Worm (Caenorhabditis elegans): ENCODE data around the gene srh-4.

srh-4 gene

DNA sequence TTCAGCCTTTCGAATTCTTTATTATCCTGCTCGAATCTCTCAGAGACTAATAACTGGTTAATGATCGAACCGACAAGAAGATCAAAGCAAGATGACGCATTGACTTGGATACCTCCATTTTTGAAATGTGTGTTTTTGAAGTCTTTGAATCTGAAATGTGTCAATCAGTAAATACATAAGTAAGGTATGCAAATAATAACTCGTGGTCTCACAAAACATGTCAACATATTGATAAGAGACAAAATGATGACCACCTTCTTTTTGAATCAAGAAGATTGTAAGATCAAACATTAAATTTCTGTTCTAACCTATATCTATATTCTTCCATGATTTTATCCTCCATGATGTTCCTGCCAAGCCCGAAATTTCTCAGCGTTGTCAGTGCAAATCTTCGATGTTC is 40.6 kb upstream of the srh-4 start:
- TF ChIP-seq F57A8.1 (GFP tag; optimal IDR thresholded peaks at IDR 0.05), result no peak
- peak; percentile 50 for TF ChIP-seq unc-62 (GFP tag; optimal IDR thresholded peaks at IDR 0.05)

- TF ChIP-seq F55B11.4 (tag; optimal IDR thresholded peaks at IDR 0.05; ENCODE audit: borderline replicate concordance, insufficient read depth) (no peak), athp-1 (tag; optimal IDR thresholded peaks at IDR 0.05) (no peak), nhr-80 (tag; optimal IDR thresholded peaks at IDR 0.05) (peak; percentile 42), atf-7 (tag; optimal IDR thresholded peaks at IDR 0.05) (no peak)
Observed at ce11 chrV:3970410-3970809, 39.9 kb upstream of the srh-4 start, which contains the start of gene cyp-34A9. TSS of gene cyp-34A9 (minus strand) at chrV:3970540.

ce11 chrV:3972846-3973245 is 37.4 kb upstream of the srh-4 start, which contains the start of gene cyp-34A10:
TSS of gene cyp-34A10 (minus strand) at chrV:3972991.
- TF ChIP-seq gei-17 (GFP tag; optimal IDR thresholded peaks at IDR 0.05), result no peak
- TF ChIP-seq C06A6.2 (GFP tag; conservative IDR thresholded peaks at IDR 0.05), result no peak
- TF ChIP-seq F57C9.4 (tag; optimal IDR thresholded peaks at IDR 0.05), result no peak
- no peak for TF ChIP-seq ekl-4 (GFP tag; IDR thresholded peaks at IDR 0.05)
- TF ChIP-seq ama-1 (optimal IDR thresholded peaks at IDR 0.05), result no peak
- no peak for TF ChIP-seq ama-1 (GFP tag; optimal IDR thresholded peaks at IDR 0.05)
- TF ChIP-seq Y56A3A.18 (GFP tag; IDR thresholded peaks at IDR 0.05), result no peak
- TF ChIP-seq fkh-3 (tag; optimal IDR thresholded peaks at IDR 0.05), result no peak

DNA sequence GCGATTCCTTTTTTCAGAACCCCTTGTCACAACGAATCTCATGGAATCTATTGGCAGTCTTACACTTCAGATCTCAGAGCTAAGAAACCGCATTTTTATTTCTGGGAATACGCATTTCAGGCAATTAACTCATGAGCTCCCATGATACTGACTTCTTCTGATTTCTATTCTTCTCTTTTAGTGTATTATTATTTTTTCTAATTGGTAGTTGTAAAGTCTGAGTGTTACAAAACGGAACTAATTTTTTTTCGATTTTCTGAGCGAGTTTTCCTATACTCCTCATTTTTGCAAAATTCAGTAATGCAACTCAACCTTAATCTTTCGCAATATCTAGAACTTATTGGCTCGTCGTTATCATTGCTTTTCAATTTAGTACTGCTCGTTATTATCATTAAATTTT is 35.9 kb upstream of the srh-4 start, which contains the start of gene str-82:
Gene str-82, plus strand, starts transcription at position 301 of the 400 bp plus-strand sequence.
- TF ChIP-seq rec-8 (tag; optimal IDR thresholded peaks at IDR 0.05) (no peak), hmg-1.2 (GFP tag; IDR thresholded peaks at IDR 0.05) (no peak), ztf-28 (GFP tag; IDR thresholded peaks at IDR 0.05) (no peak), lin-40 (tag; optimal IDR thresholded peaks at IDR 0.05) (no peak), B0019.2 (GFP tag; conservative IDR thresholded peaks at IDR 0.05) (no peak), aptf-3 (GFP tag; IDR thresholded peaks at IDR 0.05) (no peak)

- TF ChIP-seq nhr-120 (GFP tag; IDR thresholded peaks at IDR 0.05) (no peak), ztf-26 (tag; optimal IDR thresholded peaks at IDR 0.05) (no peak), dpff-1 (tag; optimal IDR thresholded peaks at IDR 0.05) (no peak), cebp-2 (GFP tag; IDR thresholded peaks at IDR 0.05) (no peak), attf-5 (GFP tag; optimal IDR thresholded peaks at IDR 0.05) (no peak), ztf-22 (GFP tag; optimal IDR thresholded peaks at IDR 0.05) (no peak)
Observed at ce11 chrV:3976964-3977363, 33.3 kb upstream of the srh-4 start, which contains the start of gene str-83. TSS of gene str-83 (plus strand) at chrV:3977264.

DNA sequence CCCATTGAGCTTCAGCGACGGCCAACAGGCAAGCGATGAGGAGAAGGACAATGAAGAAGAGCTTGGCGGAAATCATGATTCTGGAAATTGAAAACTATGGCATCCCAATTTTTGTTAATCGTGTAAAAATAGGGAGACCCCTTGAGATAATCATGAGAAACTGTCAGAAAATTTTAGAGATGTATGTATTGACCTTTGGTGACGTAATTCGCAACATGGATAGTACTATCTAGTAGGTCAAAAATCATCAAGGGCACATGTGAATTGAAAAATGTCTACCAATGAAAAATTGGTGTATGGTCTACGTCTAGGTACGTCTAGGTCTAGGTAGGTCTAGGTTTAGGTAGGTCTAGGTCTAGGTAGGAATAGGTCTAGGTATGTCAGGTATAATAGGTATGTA is 31.2 kb upstream of the srh-4 start, which contains the start of gene nlp-34:
Gene nlp-34, minus strand, starts transcription at position 82 of the 400 bp plus-strand sequence.
- TF ChIP-seq Y95B8A.8 (GFP tag; IDR thresholded peaks at IDR 0.05) (no peak), lin-35 (GFP tag; optimal IDR thresholded peaks at IDR 0.05) (no peak), F49E8.2 (tag; optimal IDR thresholded peaks at IDR 0.05; ENCODE audit: insufficient read depth) (no peak), ztf-26 (tag; optimal IDR thresholded peaks at IDR 0.05) (no peak), hsf-1 (GFP tag; IDR thresholded peaks at IDR 0.05) (no peak), nfyb-1 (GFP tag; IDR thresholded peaks at IDR 0.05) (no peak), nhr-80 (tag; optimal IDR thresholded peaks at IDR 0.05) (no peak), B0035.1 (tag; optimal IDR thresholded peaks at IDR 0.05) (no peak), hlh-12 (tag; optimal IDR thresholded peaks at IDR 0.05) (no peak), bed-1 (GFP tag; IDR thresholded peaks at IDR 0.05) (no peak), let-607 (tag; optimal IDR thresholded peaks at IDR 0.05) (no peak), lsl-1 (GFP tag; optimal IDR thresholded peaks at IDR 0.05) (no peak), D2030.7 (GFP tag; IDR thresholded peaks at IDR 0.05) (no peak), cebp-2 (GFP tag; IDR thresholded peaks at IDR 0.05) (no peak), ztf-22 (GFP tag; optimal IDR thresholded peaks at IDR 0.05) (no peak), rcor-1 (GFP tag; IDR thresholded peaks at IDR 0.05) (no peak), ets-4 (GFP tag; optimal IDR thresholded peaks at IDR 0.05) (no peak)

Measured in whole organism, young adult.